Fruit fly (Drosophila melanogaster) whole organism: ENCODE results near the gene CG33099.

ENCODE experiments used
- CG8478 ChIP-seq: fragments of >200 bp; optimal IDR thresholded peaks from 2 replicates; lab custom pipeline; 2018; ENCODE audit warnings: inconsistent platforms
- EcR ChIP-seq, 2 experiments: fragments of >200 bp; optimal IDR thresholded peaks; 2 replicates each; lab custom pipeline; 2017; ENCODE audit warnings: missing biosample characterization in 2 of 2, missing genetic modification characterization in 2 of 2, missing genetic modification reagents in 2 of 2
- pan ChIP-seq: fragments of >200 bp; optimal IDR thresholded peaks from 2 replicates; lab custom pipeline; 2017
- usp ChIP-seq: fragments of >200 bp; optimal IDR thresholded peaks from 2 replicates; lab custom pipeline; 2017; ENCODE audit warnings: missing biosample characterization, missing genetic modification characterization, mixed read lengths

DNA sequence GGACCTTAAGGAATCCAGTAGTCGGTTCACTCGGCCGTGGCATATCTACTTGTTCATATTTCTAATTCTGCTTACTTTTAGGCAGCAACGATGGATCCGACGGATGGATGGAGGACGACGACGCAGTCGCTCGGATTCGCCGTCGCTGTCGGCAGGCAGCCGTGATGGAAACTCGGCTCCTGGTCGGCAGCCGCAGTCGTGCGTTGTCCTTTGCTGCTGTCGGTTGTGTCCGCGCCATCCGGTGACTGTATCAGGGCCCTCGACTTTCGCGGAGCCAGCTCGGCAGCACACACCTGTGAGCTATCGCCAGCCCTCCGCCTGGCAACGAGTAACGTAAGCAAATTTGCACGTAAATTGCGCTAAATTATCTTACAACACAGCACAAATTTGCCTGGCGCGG lies 33.3 kb downstream of the CG33099 start, which contains the start of gene Octbeta1R:
- TF ChIP-seq usp (GFP tag; lab: Kevin White, UChicago): no peak
- TF ChIP-seq CG8478 (lab: Kevin White, UChicago): no peak
- no peak for TF ChIP-seq pan (lab: Kevin White, UChicago)
- TF ChIP-seq EcR (GFP tag; optimal IDR thresholded peaks at IDR 0.05; lab: Kevin White, UChicago): no peak
